Fruit fly (Drosophila melanogaster): ENCODE measurements around the gene CG6980.

Gene CG6980

dm6 chr3R:24807321-24807720 is at the start of gene CG6980:
Gene CG6980, plus strand, starts transcription at chr3R:24807621.
- TF ChIP-seq pan (optimal IDR thresholded peaks at IDR 0.05) = no peak
- no peak for TF ChIP-seq Sp1 (GFP tag; optimal IDR thresholded peaks at IDR 0.05)
- no peak for TF ChIP-seq sage (GFP tag; optimal IDR thresholded peaks at IDR 0.05)
- no peak for TF ChIP-seq usp (GFP tag; optimal IDR thresholded peaks at IDR 0.05)
- no peak for TF ChIP-seq Rel (GFP tag; optimal IDR thresholded peaks at IDR 0.05)
- no peak for TF ChIP-seq Rel (tag; optimal IDR thresholded peaks at IDR 0.05)
- TF ChIP-seq jim (GFP tag; optimal IDR thresholded peaks at IDR 0.05) = no peak
- no peak for TF ChIP-seq woc (GFP tag; optimal IDR thresholded peaks at IDR 0.05)
- no peak for TF ChIP-seq foxo (GFP tag; optimal IDR thresholded peaks at IDR 0.05)
- no peak for TF ChIP-seq dmrt93B (GFP tag; optimal IDR thresholded peaks at IDR 0.05)
- TF ChIP-seq psq (GFP tag; optimal IDR thresholded peaks at IDR 0.05) = no peak
- TF ChIP-seq Dif (GFP tag; optimal IDR thresholded peaks at IDR 0.05; ENCODE audit: partially characterized antibody) = no peak
- TF ChIP-seq dl (GFP tag; optimal IDR thresholded peaks at IDR 0.05; ENCODE audit: insufficient read depth in 1 of 2, partially characterized antibody in 2 of 2) = no peak
- no peak for TF ChIP-seq fru (GFP tag; optimal IDR thresholded peaks at IDR 0.05)
- TF ChIP-seq HLH106 (tag; optimal IDR thresholded peaks at IDR 0.05) = no peak
- no peak for TF ChIP-seq Mio (GFP tag; optimal IDR thresholded peaks at IDR 0.05)
- no peak for TF ChIP-seq CG9705 (GFP tag; optimal IDR thresholded peaks at IDR 0.05)
- TF ChIP-seq GATAd (GFP tag; optimal IDR thresholded peaks at IDR 0.05) = no peak
- TF ChIP-seq Hr78 (GFP tag; optimal IDR thresholded peaks at IDR 0.05) = no peak
- TF ChIP-seq N (GFP tag; optimal IDR thresholded peaks at IDR 0.05) = no peak
- no peak for TF ChIP-seq lola (GFP tag; optimal IDR thresholded peaks at IDR 0.05)

dm6 chr3R:24764971-24765370 is 42.5 kb upstream of the CG6980 start, which contains the start of gene AstA:
Gene AstA, minus strand, starts transcription at chr3R:24765071.
- TF ChIP-seq Jra (GFP tag; optimal IDR thresholded peaks at IDR 0.05) (no peak), h (GFP tag; optimal IDR thresholded peaks at IDR 0.05) (no peak), Abd-B (GFP tag; optimal IDR thresholded peaks at IDR 0.05) (no peak), Dfd (GFP tag; optimal IDR thresholded peaks at IDR 0.05) (no peak), woc (GFP tag; optimal IDR thresholded peaks at IDR 0.05) (no peak), HLH106 (tag; optimal IDR thresholded peaks at IDR 0.05) (no peak), N (GFP tag; optimal IDR thresholded peaks at IDR 0.05) (no peak), fru (GFP tag; optimal IDR thresholded peaks at IDR 0.05) (no peak), dl (GFP tag; optimal IDR thresholded peaks at IDR 0.05; ENCODE audit: insufficient read depth in 1 of 2, partially characterized antibody in 2 of 2) (no peak), br (GFP tag; optimal IDR thresholded peaks at IDR 0.05) (no peak), foxo (GFP tag; optimal IDR thresholded peaks at IDR 0.05) (no peak), Hr78 (GFP tag; optimal IDR thresholded peaks at IDR 0.05) (no peak), sv (GFP tag; optimal IDR thresholded peaks at IDR 0.05) (no peak), Mio (GFP tag; optimal IDR thresholded peaks at IDR 0.05) (no peak), psq (GFP tag; optimal IDR thresholded peaks at IDR 0.05) (no peak)

dm6 chr3R:24766684-24767083 is 40.7 kb upstream of the CG6980 start:
- TF ChIP-seq fru (GFP tag; optimal IDR thresholded peaks at IDR 0.05) = no peak
- TF ChIP-seq CrebA (GFP tag; optimal IDR thresholded peaks at IDR 0.05; ENCODE audit: borderline replicate concordance) = no peak
- no peak for TF ChIP-seq foxo (GFP tag; optimal IDR thresholded peaks at IDR 0.05)
- TF ChIP-seq brk (GFP tag; optimal IDR thresholded peaks at IDR 0.05) = no peak
- TF ChIP-seq CG9705 (GFP tag; optimal IDR thresholded peaks at IDR 0.05) = no peak
- TF ChIP-seq N (GFP tag; optimal IDR thresholded peaks at IDR 0.05) = no peak
- TF ChIP-seq br (GFP tag; optimal IDR thresholded peaks at IDR 0.05) = no peak
- no peak for TF ChIP-seq dsf (GFP tag; optimal IDR thresholded peaks at IDR 0.05; ENCODE audit: borderline replicate concordance)
- no peak for TF ChIP-seq OdsH (GFP tag; optimal IDR thresholded peaks at IDR 0.05)
- no peak for TF ChIP-seq Dfd (GFP tag; optimal IDR thresholded peaks at IDR 0.05)
- no peak for TF ChIP-seq jim (GFP tag; optimal IDR thresholded peaks at IDR 0.05)
- no peak for TF ChIP-seq tai (GFP tag; optimal IDR thresholded peaks at IDR 0.05)
- no peak for TF ChIP-seq Hr78 (GFP tag; optimal IDR thresholded peaks at IDR 0.05)

dm6 chr3R:24767667-24768340 is 39.6 kb upstream of the CG6980 start:
- TF ChIP-seq foxo (GFP tag; optimal IDR thresholded peaks at IDR 0.05) (no peak), dl (GFP tag; optimal IDR thresholded peaks at IDR 0.05; ENCODE audit: insufficient read depth in 1 of 2, partially characterized antibody in 2 of 2) (peak; percentile 61 to 66), Dif (GFP tag; optimal IDR thresholded peaks at IDR 0.05; ENCODE audit: partially characterized antibody) (peak; percentile 64)
